Worm (Caenorhabditis elegans) whole organism, late embryonic: ENCODE measurements around the gene col-153.

ENCODE experiments used
- T23F11.4 ChIP-seq: fragments of 200-800 bp; sonication (Bioruptor generic); optimal IDR thresholded peaks from 2 replicates; lab custom pipeline; 2018; ENCODE audit warnings: mild to moderate bottlenecking, missing genetic modification characterization, missing compliant biosample characterization
- Y22D7AL.16 ChIP-seq: sonication (generic microtip); optimal IDR thresholded peaks from 2 replicates; lab custom pipeline; 2016; ENCODE audit warnings: missing genetic modification characterization, missing compliant biosample characterization
- ceh-2 ChIP-seq: sonication (generic microtip); optimal IDR thresholded peaks from 2 replicates; lab custom pipeline; 2016; ENCODE audit warnings: missing genotype, missing genetic modification characterization, missing compliant biosample characterization
- ceh-45 ChIP-seq: fragments of 200-800 bp; sonication (Bioruptor generic); IDR thresholded peaks from 2 replicates; pipeline ENCODE4 v1.3.6; 2022; ENCODE audit warnings: missing genetic modification reagents, missing genetic modification characterization, missing compliant biosample characterization
- ceh-9 ChIP-seq: sonication (generic microtip); optimal IDR thresholded peaks from 2 replicates; lab custom pipeline; 2016; ENCODE audit warnings: mild to moderate bottlenecking, missing genetic modification characterization, inconsistent platforms, missing compliant biosample characterization
- che-1 ChIP-seq: sonication (generic microtip); optimal IDR thresholded peaks from 2 replicates; lab custom pipeline; 2016; ENCODE audit warnings: mild to moderate bottlenecking, missing genetic modification characterization, missing compliant biosample characterization
- fkh-10 ChIP-seq: fragments of 150-350 bp; optimal IDR thresholded peaks from 2 replicates; lab custom pipeline; 2014; ENCODE audit warnings: missing biosample characterization, missing genetic modification reagents, missing genetic modification characterization
- lin-11 ChIP-seq: fragments of 200-800 bp; sonication (Bioruptor generic); optimal IDR thresholded peaks from 2 replicates; lab custom pipeline; 2018; ENCODE audit warnings: mild to moderate bottlenecking, missing genetic modification characterization, missing compliant biosample characterization
- nhr-11 ChIP-seq: fragments of 150-350 bp; optimal IDR thresholded peaks from 2 replicates; lab custom pipeline; 2014; ENCODE audit warnings: missing biosample characterization, missing genetic modification characterization
- npax-4 ChIP-seq: sonication (generic microtip); optimal IDR thresholded peaks from 2 replicates; lab custom pipeline; 2016; ENCODE audit warnings: missing genetic modification characterization, missing compliant biosample characterization
- pha-4 ChIP-seq: fragments of 150-350 bp; optimal IDR thresholded peaks from 2 replicates; lab custom pipeline; 2018; ENCODE audit warnings: missing biosample characterization, missing genetic modification reagents, missing genetic modification characterization
- sdc-2 ChIP-seq: sonication (generic microtip); optimal IDR thresholded peaks from 2 replicates; lab custom pipeline; 2016; ENCODE audit warnings: missing genotype, missing genetic modification characterization, missing compliant biosample characterization
- tbx-2 ChIP-seq: sonication (generic microtip); optimal IDR thresholded peaks from 2 replicates; lab custom pipeline; 2016; ENCODE audit warnings: missing genetic modification characterization, missing compliant biosample characterization

- no peak for TF ChIP-seq pha-4 (tag; lab: Kevin White, UChicago)
- TF ChIP-seq T23F11.4 (GFP tag; lab: Kevin White, UChicago), result no peak
- no peak for TF ChIP-seq tbx-2
- TF ChIP-seq ceh-45, result no peak
- no peak for TF ChIP-seq Y22D7AL.16 (tag; lab: Kevin White, UChicago)
- TF ChIP-seq ceh-2 (tag; lab: Kevin White, UChicago), result no peak
- TF ChIP-seq npax-4, result no peak
- TF ChIP-seq fkh-10 (GFP tag; lab: Kevin White, UChicago), result no peak
- no peak for TF ChIP-seq nhr-11 (tag; lab: Kevin White, UChicago)
- TF ChIP-seq che-1 (tag; lab: Kevin White, UChicago), result no peak
- TF ChIP-seq ceh-9 (tag; lab: Kevin White, UChicago), result no peak
- no peak for TF ChIP-seq sdc-2 (tag; lab: Kevin White, UChicago)
- no peak for TF ChIP-seq lin-11 (tag; lab: Kevin White, UChicago)
Observed at ce11 chrV:10981113-10981512, 31.5 kb downstream of the col-153 start, which contains the start of gene fig-1.
